Worm (Caenorhabditis elegans): ENCODE data around the gene F10G2.10.

The F10G2.10 gene

ce11 chrV:7353602-7354001 is 31.6 kb downstream of the F10G2.10 start:
- TF ChIP-seq zag-1 (tag; optimal IDR thresholded peaks at IDR 0.05), result no peak
- TF ChIP-seq egl-5 (tag; optimal IDR thresholded peaks at IDR 0.05), result no peak
- TF ChIP-seq lin-39 (tag; optimal IDR thresholded peaks at IDR 0.05), result no peak
- TF ChIP-seq hmg-11 (tag; optimal IDR thresholded peaks at IDR 0.05), result no peak
- TF ChIP-seq unc-62 (GFP tag; optimal IDR thresholded peaks at IDR 0.05), result no peak
- TF ChIP-seq egl-27 (tag; optimal IDR thresholded peaks at IDR 0.05), result no peak
- no peak for TF ChIP-seq tbx-2 (tag; optimal IDR thresholded peaks at IDR 0.05)
- TF ChIP-seq pqm-1 (tag; optimal IDR thresholded peaks at IDR 0.05), result no peak
- TF ChIP-seq mdl-1 (tag; optimal IDR thresholded peaks at IDR 0.05), result no peak
- TF ChIP-seq ceh-16 (tag; optimal IDR thresholded peaks at IDR 0.05), result no peak
- TF ChIP-seq ama-1 (optimal IDR thresholded peaks at IDR 0.05), result no peak
- TF ChIP-seq R02D3.7 (tag; optimal IDR thresholded peaks at IDR 0.05), result no peak
- TF ChIP-seq lsy-12 (tag; optimal IDR thresholded peaks at IDR 0.05), result no peak
- TF ChIP-seq daf-12 (tag; optimal IDR thresholded peaks at IDR 0.05), result no peak
- no peak for TF ChIP-seq nhr-23 (tag; optimal IDR thresholded peaks at IDR 0.05)
- no peak for TF ChIP-seq snpc-4 (tag; optimal IDR thresholded peaks at IDR 0.05)
- TF ChIP-seq aly-2 (tag; optimal IDR thresholded peaks at IDR 0.05), result no peak
- no peak for TF ChIP-seq nhr-25 (tag; optimal IDR thresholded peaks at IDR 0.05)

ce11 chrV:7355464-7355863 is 33.4 kb downstream of the F10G2.10 start, which contains the start of gene tag-293:
Gene tag-293, minus strand, starts transcription at chrV:7355564.
- TF ChIP-seq mdl-1 (tag; optimal IDR thresholded peaks at IDR 0.05) (no peak), ceh-82 (tag; optimal IDR thresholded peaks at IDR 0.05) (no peak), fos-1 (tag; optimal IDR thresholded peaks at IDR 0.05) (no peak), R02D3.7 (tag; optimal IDR thresholded peaks at IDR 0.05) (no peak), ztf-4 (tag; optimal IDR thresholded peaks at IDR 0.05) (no peak), mml-1 (tag; optimal IDR thresholded peaks at IDR 0.05) (no peak), nhr-12 (tag; optimal IDR thresholded peaks at IDR 0.05) (no peak), nhr-43 (tag; optimal IDR thresholded peaks at IDR 0.05; ENCODE audit: poor library complexity, severe bottlenecking) (no peak), fkh-2 (tag; optimal IDR thresholded peaks at IDR 0.05) (no peak), unc-39 (tag; optimal IDR thresholded peaks at IDR 0.05) (no peak), nhr-11 (tag; optimal IDR thresholded peaks at IDR 0.05) (no peak), elt-3 (tag; optimal IDR thresholded peaks at IDR 0.05) (no peak), snpc-4 (tag; optimal IDR thresholded peaks at IDR 0.05) (no peak), ceh-28 (tag; optimal IDR thresholded peaks at IDR 0.05) (no peak), egl-27 (tag; optimal IDR thresholded peaks at IDR 0.05) (no peak), nhr-28 (tag; optimal IDR thresholded peaks at IDR 0.05) (no peak), unc-62 (GFP tag; optimal IDR thresholded peaks at IDR 0.05) (no peak), daf-12 (tag; optimal IDR thresholded peaks at IDR 0.05) (no peak)

- TF ChIP-seq lin-39 (tag; optimal IDR thresholded peaks at IDR 0.05) (no peak), nhr-23 (tag; optimal IDR thresholded peaks at IDR 0.05) (no peak), lsy-12 (tag; optimal IDR thresholded peaks at IDR 0.05) (no peak), unc-39 (tag; optimal IDR thresholded peaks at IDR 0.05) (no peak), egl-27 (tag; optimal IDR thresholded peaks at IDR 0.05) (no peak), tbx-2 (tag; optimal IDR thresholded peaks at IDR 0.05) (no peak), zag-1 (tag; optimal IDR thresholded peaks at IDR 0.05) (no peak), fkh-10 (GFP tag; optimal IDR thresholded peaks at IDR 0.05) (no peak), nhr-67 (tag; optimal IDR thresholded peaks at IDR 0.05) (no peak), R02D3.7 (tag; optimal IDR thresholded peaks at IDR 0.05) (no peak), lin-15B (tag; optimal IDR thresholded peaks at IDR 0.05) (no peak), nhr-76 (tag; optimal IDR thresholded peaks at IDR 0.05) (no peak), aly-2 (tag; optimal IDR thresholded peaks at IDR 0.05) (no peak), snpc-4 (tag; optimal IDR thresholded peaks at IDR 0.05) (no peak), elt-2 (tag; optimal IDR thresholded peaks at IDR 0.05) (no peak), pqm-1 (tag; optimal IDR thresholded peaks at IDR 0.05) (no peak), elt-1 (tag; optimal IDR thresholded peaks at IDR 0.05) (no peak), nhr-237 (tag; optimal IDR thresholded peaks at IDR 0.05) (no peak), ceh-9 (tag; optimal IDR thresholded peaks at IDR 0.05) (no peak), egl-5 (tag; optimal IDR thresholded peaks at IDR 0.05) (no peak)
Measured at ce11 chrV:7356684-7357083, 34.7 kb downstream of the F10G2.10 start, which contains the start of gene C03G6.21. Gene C03G6.21, minus strand, starts transcription at chrV:7356784.

ce11 chrV:7357132-7357531 is 35.1 kb downstream of the F10G2.10 start, which contains the start of gene C03G6.6:
Gene C03G6.6, plus strand, starts transcription at chrV:7357432.
- no peak for TF ChIP-seq tbx-2 (tag; optimal IDR thresholded peaks at IDR 0.05)
- no peak for TF ChIP-seq nhr-12 (tag; optimal IDR thresholded peaks at IDR 0.05)
- TF ChIP-seq fkh-2 (tag; optimal IDR thresholded peaks at IDR 0.05), result no peak
- TF ChIP-seq zag-1 (tag; optimal IDR thresholded peaks at IDR 0.05), result no peak
- TF ChIP-seq nhr-23 (tag; optimal IDR thresholded peaks at IDR 0.05), result no peak
- no peak for TF ChIP-seq nhr-67 (tag; optimal IDR thresholded peaks at IDR 0.05)
- TF ChIP-seq daf-12 (tag; optimal IDR thresholded peaks at IDR 0.05), result no peak
- no peak for TF ChIP-seq ceh-9 (tag; optimal IDR thresholded peaks at IDR 0.05)
- TF ChIP-seq R02D3.7 (tag; optimal IDR thresholded peaks at IDR 0.05), result no peak

All from whole organism, L3 larva.